Fruit fly (Drosophila melanogaster): Measurements from ENCODE around the gene Rpt3R.

dm6 chr3R:9771519-9771972 lies 15.2 kb upstream of the Rpt3R start, which contains the start of gene CG9471:
- TF ChIP-seq Deaf1 (tag; optimal IDR thresholded peaks at IDR 0.05) (peak; percentile 73), unc-4 (GFP tag; IDR thresholded peaks at IDR 0.05; ENCODE audit: partially characterized antibody) (no peak), CG2889 (GFP tag; IDR thresholded peaks at IDR 0.05) (peak; percentile 89), p53 (GFP tag; optimal IDR thresholded peaks at IDR 0.05) (peak; percentile 3), CG12236 (GFP tag; optimal IDR thresholded peaks at IDR 0.05) (peak; percentile 81)
